Worm (Caenorhabditis elegans) whole organism, dauer: Measurements from ENCODE around the gene ugt-65.
"Not testable (repeated sequence)": the region's sequence is repeated elsewhere in the genome, so short reads cannot be mapped to it uniquely, and the experiment has no call there.

Source experiments
- unc-62 ChIP-seq: sonication (generic microtip); optimal IDR thresholded peaks from 2 replicates; lab custom pipeline; 2017; ENCODE audit warnings: missing biosample characterization, missing genetic modification reagents, missing genetic modification characterization

The ugt-65 gene

ce11 chrIV:12451225-12451831, 30.8 kb downstream of the ugt-65 start, which contains the start of gene dpy-26:
Gene dpy-26, minus strand, starts transcription at chrIV:12451335.
- TF ChIP-seq unc-62 (GFP tag; lab: Kevin White, UChicago), result no peak

ce11 chrIV:12454115-12454514, 33.6 kb downstream of the ugt-65 start, which contains the start of gene spe-44:
Gene spe-44, minus strand, starts transcription at chrIV:12454215.
- no peak for TF ChIP-seq unc-62 (GFP tag; lab: Kevin White, UChicago)

- TF ChIP-seq unc-62 (GFP tag; lab: Kevin White, UChicago), result no peak
Observed at ce11 chrIV:12454750-12455149, 34.3 kb downstream of the ugt-65 start, which contains the start of gene smz-1. Gene smz-1, plus strand, starts transcription at chrIV:12455050.

ce11 chrIV:12456613-12457012, 36.1 kb downstream of the ugt-65 start, which contains the start of gene C25G4.7:
Gene C25G4.7, plus strand, starts transcription at chrIV:12456913.
- no peak for TF ChIP-seq unc-62 (GFP tag; lab: Kevin White, UChicago)

- no peak for TF ChIP-seq unc-62 (GFP tag; lab: Kevin White, UChicago)
Observed at ce11 chrIV:12463370-12463769, 42.9 kb downstream of the ugt-65 start, which contains the start of gene C25G4.8. Gene C25G4.8, minus strand, starts transcription at chrIV:12463470.

- TF ChIP-seq unc-62 (GFP tag; lab: Kevin White, UChicago), result no peak
Observed at ce11 chrIV:12464822-12465221, 44.3 kb downstream of the ugt-65 start.

ce11 chrIV:12467761-12468160, 47.3 kb downstream of the ugt-65 start:
- no peak for TF ChIP-seq unc-62 (GFP tag; lab: Kevin White, UChicago)

ce11 chrIV:12468359-12468758, 47.9 kb downstream of the ugt-65 start, which contains the start of gene igdb-2:
Gene igdb-2, plus strand, starts transcription at chrIV:12468659.
- no peak for TF ChIP-seq unc-62 (GFP tag; lab: Kevin White, UChicago)

- not testable (repeated sequence) for TF ChIP-seq unc-62 (GFP tag; lab: Kevin White, UChicago)
Observed at ce11 chrIV:12476942-12477341, 56.5 kb downstream of the ugt-65 start, which contains the start of gene T04A11.1. Gene T04A11.1, minus strand, starts transcription at chrIV:12477042.

ce11 chrIV:12478711-12479110, 58.2 kb downstream of the ugt-65 start, which contains the start of gene igdb-1:
Gene igdb-1, plus strand, starts transcription at chrIV:12479011.
- TF ChIP-seq unc-62 (GFP tag; lab: Kevin White, UChicago), result not testable (repeated sequence)
